Worm (Caenorhabditis elegans) whole organism, midembryonic: ENCODE data around the gene ltd-1.

Source experiments
- flt-1 ChIP-seq: fragments of 200-800 bp; sonication (Bioruptor generic); IDR thresholded peaks from 2 replicates; pipeline ENCODE4 v1.3.6; 2022; ENCODE audit warnings: missing genetic modification characterization, missing compliant biosample characterization
- klf-2 ChIP-seq: fragments of 200-800 bp; sonication (Bioruptor generic); conservative IDR thresholded peaks from 2 replicates; pipeline ENCODE4 v1.3.6; 2022; ENCODE audit warnings: missing genetic modification reagents, missing genetic modification characterization, missing compliant biosample characterization
- ref-1 ChIP-seq: fragments of 200-800 bp; sonication (Bioruptor generic); conservative IDR thresholded peaks from 2 replicates; pipeline ENCODE4 v1.3.6; 2022; ENCODE audit warnings: missing genetic modification reagents, missing genetic modification characterization, missing compliant biosample characterization
- ztf-23 ChIP-seq: fragments of 200-800 bp; sonication (Bioruptor generic); IDR thresholded peaks from 2 replicates; pipeline ENCODE4 v1.3.6; 2022; ENCODE audit warnings: missing genetic modification reagents, missing genetic modification characterization, missing compliant biosample characterization

ce11 chrII:8092537-8092936, at the start of gene ltd-1:
- TF ChIP-seq ref-1 (GFP tag; lab: Robert Waterston, UW) (no peak), flt-1 (GFP tag; lab: Robert Waterston, UW) (no peak), klf-2 (GFP tag; lab: Robert Waterston, UW) (no peak), ztf-23 (GFP tag; lab: Robert Waterston, UW) (no peak)
